Worm (Caenorhabditis elegans): ENCODE measurements around the gene T09D3.9.

The T09D3.9 gene

DNA sequence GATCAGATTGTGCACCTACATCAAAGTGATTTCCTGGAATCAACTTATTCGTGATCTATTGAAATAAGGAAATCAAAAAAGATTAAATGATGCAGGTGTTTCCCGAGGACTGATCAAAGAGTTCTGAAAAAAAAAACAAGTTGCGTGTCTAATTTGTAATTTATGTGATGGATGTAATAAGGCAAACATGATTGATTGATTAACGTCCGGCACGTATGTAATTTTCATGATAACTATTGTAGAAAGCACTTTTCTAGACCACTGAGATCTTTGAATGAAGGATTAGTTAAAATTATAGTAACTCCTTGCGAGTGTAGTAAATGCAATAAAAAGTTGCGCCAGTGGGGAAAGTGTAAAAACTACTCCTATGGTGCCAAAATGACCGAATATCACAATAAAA lies 23.3 kb downstream of the T09D3.9 start, which contains the start of gene srg-25:
srg-25 (minus strand) TSS at position 101 of the 400 bp plus-strand sequence.
- TF ChIP-seq nhr-28 (tag; optimal IDR thresholded peaks at IDR 0.05) (no peak), pqm-1 (tag; optimal IDR thresholded peaks at IDR 0.05) (no peak), nhr-237 (tag; optimal IDR thresholded peaks at IDR 0.05) (no peak), zag-1 (tag; optimal IDR thresholded peaks at IDR 0.05) (no peak), egl-27 (tag; optimal IDR thresholded peaks at IDR 0.05) (no peak), ztf-11 (tag; optimal IDR thresholded peaks at IDR 0.05) (no peak), fos-1 (tag; optimal IDR thresholded peaks at IDR 0.05) (no peak), mml-1 (tag; optimal IDR thresholded peaks at IDR 0.05) (no peak), elt-2 (tag; optimal IDR thresholded peaks at IDR 0.05) (no peak), eor-1 (tag; optimal IDR thresholded peaks at IDR 0.05) (no peak), nhr-76 (tag; optimal IDR thresholded peaks at IDR 0.05) (no peak), nhr-77 (tag; optimal IDR thresholded peaks at IDR 0.05) (no peak), aly-2 (tag; optimal IDR thresholded peaks at IDR 0.05) (no peak), jun-1 (tag; optimal IDR thresholded peaks at IDR 0.05) (no peak), lin-15B (tag; optimal IDR thresholded peaks at IDR 0.05) (no peak), ztf-4 (tag; optimal IDR thresholded peaks at IDR 0.05) (no peak), nhr-67 (tag; optimal IDR thresholded peaks at IDR 0.05) (no peak), pha-4 (tag; optimal IDR thresholded peaks at IDR 0.05) (no peak)

DNA sequence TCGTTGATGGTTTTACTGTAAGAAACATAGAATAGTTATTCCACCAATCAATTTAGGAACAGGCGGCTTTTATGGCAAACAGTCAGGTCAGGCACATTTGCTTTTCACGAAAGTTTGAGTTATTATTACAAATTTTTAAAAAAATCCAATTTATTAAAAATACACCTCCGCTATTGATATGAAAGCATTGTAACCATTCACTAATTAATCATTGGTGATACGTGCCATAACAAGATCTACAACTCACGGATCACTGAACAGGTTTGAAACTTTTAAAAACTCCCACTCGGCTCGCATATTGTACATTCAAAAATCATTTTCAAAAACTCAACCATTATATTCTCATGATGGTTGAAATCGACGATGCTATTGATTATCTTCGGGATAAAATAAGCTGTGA lies 29.2 kb downstream of the T09D3.9 start, which contains the start of gene srg-27:
srg-27 (plus strand) TSS at position 301 of the 400 bp plus-strand sequence.
- TF ChIP-seq unc-39 (tag; optimal IDR thresholded peaks at IDR 0.05) (no peak), egl-5 (tag; optimal IDR thresholded peaks at IDR 0.05) (no peak), nfya-1 (tag; optimal IDR thresholded peaks at IDR 0.05; ENCODE audit: insufficient read depth) (no peak), nhr-76 (tag; optimal IDR thresholded peaks at IDR 0.05) (no peak), mml-1 (tag; optimal IDR thresholded peaks at IDR 0.05) (no peak), nhr-67 (tag; optimal IDR thresholded peaks at IDR 0.05) (no peak), jun-1 (tag; optimal IDR thresholded peaks at IDR 0.05) (no peak), elt-1 (tag; optimal IDR thresholded peaks at IDR 0.05) (no peak), pha-4 (tag; optimal IDR thresholded peaks at IDR 0.05) (no peak), aly-2 (tag; optimal IDR thresholded peaks at IDR 0.05) (no peak), sea-2 (GFP tag; optimal IDR thresholded peaks at IDR 0.05) (no peak), ztf-4 (tag; optimal IDR thresholded peaks at IDR 0.05) (no peak), ama-1 (optimal IDR thresholded peaks at IDR 0.05) (no peak), elt-3 (tag; optimal IDR thresholded peaks at IDR 0.05) (no peak)

DNA sequence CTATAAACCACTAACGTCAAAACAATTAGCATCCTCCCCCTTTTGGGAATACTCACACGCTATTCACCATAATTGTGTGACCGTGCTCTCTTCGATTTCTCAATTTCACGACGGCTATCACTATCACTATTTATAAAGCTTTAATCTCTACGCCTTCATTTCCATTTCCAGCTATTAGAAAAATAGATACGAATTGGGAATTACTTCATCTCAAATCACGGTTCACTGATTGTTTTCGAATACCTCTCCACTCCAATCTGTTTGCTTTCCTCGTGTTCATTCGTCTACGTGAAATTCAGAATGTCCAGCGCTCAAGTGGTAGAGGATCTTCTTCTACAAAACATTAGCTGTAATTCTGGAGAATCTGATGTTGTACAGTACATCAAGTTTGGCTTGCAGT lies 31.8 kb downstream of the T09D3.9 start, which contains the start of gene srg-29:
srg-29 (plus strand) TSS at position 301 of the 400 bp plus-strand sequence.
- no peak for TF ChIP-seq nhr-25 (tag; optimal IDR thresholded peaks at IDR 0.05)
- TF ChIP-seq pqm-1 (tag; optimal IDR thresholded peaks at IDR 0.05) = no peak
- no peak for TF ChIP-seq ceh-28 (tag; optimal IDR thresholded peaks at IDR 0.05)
- TF ChIP-seq nhr-28 (tag; optimal IDR thresholded peaks at IDR 0.05) = no peak
- no peak for TF ChIP-seq nfya-1 (tag; optimal IDR thresholded peaks at IDR 0.05; ENCODE audit: insufficient read depth)
- no peak for TF ChIP-seq ama-1 (optimal IDR thresholded peaks at IDR 0.05)
- no peak for TF ChIP-seq elt-2 (tag; optimal IDR thresholded peaks at IDR 0.05)
- no peak for TF ChIP-seq nhr-11 (tag; optimal IDR thresholded peaks at IDR 0.05)
- TF ChIP-seq aly-2 (tag; optimal IDR thresholded peaks at IDR 0.05) = no peak

DNA sequence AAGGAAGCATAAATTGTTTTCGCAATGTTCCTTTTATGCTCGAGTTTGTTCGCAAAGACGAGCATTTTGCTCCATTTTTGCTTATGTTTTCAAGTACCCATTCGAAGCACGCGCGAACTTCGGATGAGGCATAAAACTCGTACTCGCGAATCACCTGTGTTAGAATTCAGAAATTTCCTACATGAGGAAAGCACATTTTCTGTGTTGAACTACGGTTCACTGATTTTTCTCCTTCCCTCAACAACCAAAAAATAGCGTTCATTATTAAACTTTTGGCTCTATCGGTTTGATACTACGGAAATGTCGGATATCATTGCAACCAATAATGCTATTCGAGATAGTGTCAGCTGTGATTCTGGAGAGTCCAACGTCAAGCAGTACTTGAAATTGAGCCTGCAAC lies 34.1 kb downstream of the T09D3.9 start, which contains the start of gene srg-28:
srg-28 (plus strand) TSS at position 301 of the 400 bp plus-strand sequence.
- TF ChIP-seq mml-1 (tag; optimal IDR thresholded peaks at IDR 0.05) = no peak
- TF ChIP-seq pqm-1 (tag; optimal IDR thresholded peaks at IDR 0.05) = no peak
- no peak for TF ChIP-seq mdl-1 (tag; optimal IDR thresholded peaks at IDR 0.05)
- no peak for TF ChIP-seq ceh-9 (tag; optimal IDR thresholded peaks at IDR 0.05)
- no peak for TF ChIP-seq lin-15B (tag; optimal IDR thresholded peaks at IDR 0.05)
- TF ChIP-seq nhr-76 (tag; optimal IDR thresholded peaks at IDR 0.05) = no peak
- no peak for TF ChIP-seq nhr-28 (tag; optimal IDR thresholded peaks at IDR 0.05)
- no peak for TF ChIP-seq nhr-43 (tag; optimal IDR thresholded peaks at IDR 0.05; ENCODE audit: poor library complexity, severe bottlenecking)
- no peak for TF ChIP-seq snpc-4 (tag; optimal IDR thresholded peaks at IDR 0.05)
- TF ChIP-seq elt-2 (tag; optimal IDR thresholded peaks at IDR 0.05) = no peak
- TF ChIP-seq nhr-25 (tag; optimal IDR thresholded peaks at IDR 0.05) = no peak
- no peak for TF ChIP-seq fkh-10 (GFP tag; optimal IDR thresholded peaks at IDR 0.05)
- no peak for TF ChIP-seq egl-27 (tag; optimal IDR thresholded peaks at IDR 0.05)
- no peak for TF ChIP-seq nhr-237 (tag; optimal IDR thresholded peaks at IDR 0.05)
- TF ChIP-seq skn-1 (tag; optimal IDR thresholded peaks at IDR 0.05) = no peak
- no peak for TF ChIP-seq lsy-12 (tag; optimal IDR thresholded peaks at IDR 0.05)
- no peak for TF ChIP-seq R02D3.7 (tag; optimal IDR thresholded peaks at IDR 0.05)
